Fruit fly (Drosophila melanogaster) whole organism, embryonic: Measurements from ENCODE around the gene CG16852.

Experiments
- Aef1 ChIP-seq: fragments of 200-800 bp; sonication (Bioruptor generic); IDR thresholded peaks from 3 replicates; pipeline ENCODE4 v1.3.6; 2022; ENCODE audit warnings: missing biosample characterization, missing genetic modification characterization
- CG10267 ChIP-seq: fragments of 200-800 bp; sonication (Bioruptor generic); optimal IDR thresholded peaks from 2 replicates; lab custom pipeline; 2018; ENCODE audit warnings: missing biosample characterization, mild to moderate bottlenecking, missing genetic modification characterization, moderate library complexity
- CG10462 ChIP-seq: fragments of 200-800 bp; sonication (Bioruptor generic); optimal IDR thresholded peaks from 2 replicates; lab custom pipeline; 2016; ENCODE audit warnings: missing biosample characterization, missing genetic modification characterization
- CG11560 ChIP-seq: fragments of 200-800 bp; sonication (Bioruptor generic); IDR thresholded peaks from 3 replicates; pipeline ENCODE4 v1.3.6; 2022; ENCODE audit warnings: missing biosample characterization, missing genetic modification characterization
- CG12236 ChIP-seq: fragments of 200-800 bp; sonication (Bioruptor generic); optimal IDR thresholded peaks from 2 replicates; lab custom pipeline; 2016; ENCODE audit warnings: missing biosample characterization, missing genetic modification characterization
- CG12659 ChIP-seq: fragments of 200-800 bp; sonication (Bioruptor generic); optimal IDR thresholded peaks from 3 replicates; lab custom pipeline; 2017; ENCODE audit warnings: mild to moderate bottlenecking, missing biosample characterization, missing genetic modification reagents, missing genetic modification characterization
- CG13624 ChIP-seq: fragments of 200-800 bp; sonication (Bioruptor generic); optimal IDR thresholded peaks from 2 replicates; lab custom pipeline; 2016; ENCODE audit warnings: missing biosample characterization, missing genetic modification characterization
- CG17612 ChIP-seq: fragments of 200-800 bp; sonication (Bioruptor generic); IDR thresholded peaks from 2 replicates; pipeline ENCODE4 v1.3.6; 2022; ENCODE audit warnings: missing biosample characterization, missing genetic modification characterization
- CG18011 ChIP-seq: fragments of 200-800 bp; sonication (Bioruptor generic); optimal IDR thresholded peaks from 2 replicates; lab custom pipeline; 2017; ENCODE audit warnings: missing biosample characterization, missing genetic modification characterization, mild to moderate bottlenecking, moderate library complexity, missing genotype
- CG18599 ChIP-seq: fragments of 200-800 bp; sonication (Bioruptor generic); optimal IDR thresholded peaks from 3 replicates; lab custom pipeline; 2017; ENCODE audit warnings: missing biosample characterization, missing genetic modification characterization, mild to moderate bottlenecking, moderate library complexity, missing genetic modification reagents
- CG18619 ChIP-seq: fragments of 200-800 bp; sonication (Bioruptor generic); optimal IDR thresholded peaks from 3 replicates; lab custom pipeline; 2017; ENCODE audit warnings: missing biosample characterization, mild to moderate bottlenecking, missing genetic modification characterization
- CG2129 ChIP-seq: fragments of 200-800 bp; sonication (Bioruptor generic); IDR thresholded peaks from 2 replicates; pipeline ENCODE4 v1.3.6; 2022; ENCODE audit warnings: missing biosample characterization, missing genetic modification characterization; ENCODE audit not compliant: partially characterized antibody
- CG30020 ChIP-seq: fragments of 200-800 bp; optimal IDR thresholded peaks from 2 replicates; lab custom pipeline; 2019; ENCODE audit warnings: missing biosample characterization, mild to moderate bottlenecking, missing genetic modification characterization, moderate library complexity
- CG3281 ChIP-seq: fragments of 200-800 bp; sonication (Bioruptor generic); optimal IDR thresholded peaks from 3 replicates; lab custom pipeline; 2017; ENCODE audit warnings: missing biosample characterization, mild to moderate bottlenecking, missing genetic modification characterization
- CG33557 ChIP-seq: fragments of 200-800 bp; sonication (Bioruptor generic); optimal IDR thresholded peaks from 2 replicates; lab custom pipeline; 2019; ENCODE audit warnings: missing biosample characterization, mild to moderate bottlenecking, missing genetic modification characterization, moderate library complexity
- CG5180 ChIP-seq: fragments of 200-800 bp; sonication (Bioruptor generic); optimal IDR thresholded peaks from 3 replicates; lab custom pipeline; 2017; ENCODE audit warnings: missing biosample characterization, missing genetic modification characterization, mild to moderate bottlenecking, moderate library complexity, missing genetic modification reagents
- CG6254 ChIP-seq: fragments of 200-800 bp; sonication (Bioruptor generic); optimal IDR thresholded peaks from 3 replicates; lab custom pipeline; 2017; ENCODE audit warnings: mild to moderate bottlenecking, missing biosample characterization, missing genetic modification reagents, missing genetic modification characterization
- CG7839 ChIP-seq: fragments of 200-800 bp; sonication (Bioruptor generic); optimal IDR thresholded peaks from 3 replicates; lab custom pipeline; 2018; ENCODE audit warnings: missing biosample characterization, mild to moderate bottlenecking, missing genetic modification characterization, moderate library complexity
- CTCF ChIP-seq: fragments of 200-800 bp; sonication (Bioruptor generic); optimal IDR thresholded peaks from 2 replicates; lab custom pipeline; 2017; ENCODE audit warnings: missing biosample characterization, mild to moderate bottlenecking, missing genetic modification characterization, moderate library complexity
- Dbx ChIP-seq: fragments of 200-800 bp; sonication (Bioruptor generic); IDR thresholded peaks from 3 replicates; pipeline ENCODE4 v1.3.6; 2022; ENCODE audit warnings: missing biosample characterization, missing genetic modification characterization
- Dll ChIP-seq: fragments of 200-800 bp; sonication (Bioruptor generic); IDR thresholded peaks from 4 replicates; pipeline ENCODE4 v1.3.6; 2022; ENCODE audit warnings: missing biosample characterization, missing genetic modification characterization; ENCODE audit not compliant: partially characterized antibody
- Gug ChIP-seq: fragments of 200-800 bp; sonication (Bioruptor generic); IDR thresholded peaks from 4 replicates; pipeline ENCODE4 v1.3.6; 2022; ENCODE audit warnings: missing biosample characterization, missing genetic modification characterization
- HLH3B ChIP-seq: fragments of 200-800 bp; sonication (Bioruptor generic); IDR thresholded peaks from 2 replicates; pipeline ENCODE4 v1.3.6; 2022; ENCODE audit warnings: missing biosample characterization, missing genetic modification characterization
- HLHmδ ChIP-seq: fragments of 200-800 bp; sonication (Bioruptor generic); optimal IDR thresholded peaks from 2 replicates; lab custom pipeline; 2018; ENCODE audit warnings: missing biosample characterization, mild to moderate bottlenecking, missing genetic modification characterization, moderate library complexity
- HmgD ChIP-seq: fragments of 200-800 bp; sonication (Bioruptor generic); optimal IDR thresholded peaks from 3 replicates; lab custom pipeline; 2016; ENCODE audit warnings: missing biosample characterization, missing genetic modification characterization
- Hmx ChIP-seq: fragments of 200-800 bp; sonication (Bioruptor generic); optimal IDR thresholded peaks from 2 replicates; lab custom pipeline; 2016; ENCODE audit warnings: missing biosample characterization, missing genetic modification characterization
- NC2α ChIP-seq: fragments of 200-800 bp; sonication (Bioruptor generic); optimal IDR thresholded peaks from 2 replicates; lab custom pipeline; 2016; ENCODE audit warnings: missing biosample characterization, missing genetic modification characterization
- Nf-YB ChIP-seq: fragments of 200-800 bp; sonication (Bioruptor generic); optimal IDR thresholded peaks from 3 replicates; lab custom pipeline; 2019; ENCODE audit warnings: missing biosample characterization, mild to moderate bottlenecking, missing genetic modification characterization, moderate library complexity
- Poxn ChIP-seq: fragments of 200-800 bp; sonication (Bioruptor generic); IDR thresholded peaks from 2 replicates; pipeline ENCODE4 v1.3.6; 2022; ENCODE audit warnings: missing biosample characterization, missing genetic modification characterization
- Scr ChIP-seq: fragments of 200-800 bp; sonication (Bioruptor generic); IDR thresholded peaks from 2 replicates; pipeline ENCODE4 v1.3.6; 2022; ENCODE audit warnings: missing biosample characterization, missing genetic modification characterization; ENCODE audit not compliant: partially characterized antibody
- Sin3A ChIP-seq: fragments of >200 bp; optimal IDR thresholded peaks from 2 replicates; lab custom pipeline; 2018
- Sry-δ ChIP-seq: fragments of 200-800 bp; sonication (Bioruptor generic); optimal IDR thresholded peaks from 2 replicates; lab custom pipeline; 2016; ENCODE audit warnings: missing biosample characterization, missing genetic modification characterization
- Xrp1 ChIP-seq: fragments of 200-800 bp; sonication (Bioruptor generic); IDR thresholded peaks from 2 replicates; pipeline ENCODE4 v1.3.6; 2022; ENCODE audit warnings: missing biosample characterization, missing genetic modification characterization
- crp ChIP-seq, 2 experiments: fragments of 200-800 bp; sonication (Bioruptor generic); optimal IDR thresholded peaks; 2 replicates in 1 of 2; 3 replicates in 1 of 2; lab custom pipeline; 2017; ENCODE audit warnings: missing biosample characterization in 2 of 2, missing genetic modification characterization in 2 of 2, mild to moderate bottlenecking in 1 of 2, moderate library complexity in 1 of 2
- en ChIP-seq: fragments of 200-800 bp; sonication (Bioruptor generic); optimal IDR thresholded peaks from 2 replicates; lab custom pipeline; 2016; ENCODE audit warnings: missing biosample characterization, missing genetic modification characterization
- eyg ChIP-seq: fragments of 200-800 bp; sonication (Bioruptor generic); optimal IDR thresholded peaks from 3 replicates; lab custom pipeline; 2016; ENCODE audit warnings: missing biosample characterization, missing genetic modification characterization
- fd102C ChIP-seq: fragments of 200-800 bp; sonication (Bioruptor generic); optimal IDR thresholded peaks from 2 replicates; lab custom pipeline; 2018; ENCODE audit warnings: missing biosample characterization, mild to moderate bottlenecking, missing genetic modification characterization, moderate library complexity
- hbn ChIP-seq: fragments of 200-800 bp; sonication (Bioruptor generic); IDR thresholded peaks from 2 replicates; pipeline ENCODE4 v1.3.6; 2022; ENCODE audit warnings: missing biosample characterization, missing genetic modification characterization; ENCODE audit not compliant: partially characterized antibody
- hth ChIP-seq: fragments of >200 bp; optimal IDR thresholded peaks from 2 replicates; lab custom pipeline; 2017; ENCODE audit warnings: inconsistent platforms
- jigr1 ChIP-seq: fragments of 200-800 bp; sonication (Bioruptor generic); IDR thresholded peaks from 3 replicates; pipeline ENCODE4 v1.3.6; 2022; ENCODE audit warnings: missing biosample characterization, missing genetic modification characterization
- org-1 ChIP-seq: fragments of 200-800 bp; sonication (Bioruptor generic); optimal IDR thresholded peaks from 2 replicates; lab custom pipeline; 2017; ENCODE audit warnings: missing biosample characterization, missing genetic modification characterization
- pros ChIP-seq: fragments of 200-800 bp; sonication (Bioruptor generic); optimal IDR thresholded peaks from 3 replicates; lab custom pipeline; 2019; ENCODE audit warnings: missing biosample characterization, mild to moderate bottlenecking, missing genetic modification characterization, moderate library complexity
- pzg ChIP-seq: fragments of 200-800 bp; sonication (Bioruptor generic); optimal IDR thresholded peaks from 3 replicates; lab custom pipeline; 2018; ENCODE audit warnings: missing biosample characterization, mild to moderate bottlenecking, missing genetic modification characterization, moderate library complexity
- shn ChIP-seq: fragments of 200-800 bp; sonication (Bioruptor generic); optimal IDR thresholded peaks from 3 replicates; lab custom pipeline; 2016; ENCODE audit warnings: missing biosample characterization, missing genetic modification characterization
- stc ChIP-seq: fragments of 200-800 bp; sonication (Bioruptor generic); IDR thresholded peaks from 2 replicates; pipeline ENCODE4 v1.3.6; 2022; ENCODE audit warnings: missing biosample characterization, missing genetic modification characterization
- tin ChIP-seq: fragments of 200-800 bp; sonication (Bioruptor generic); optimal IDR thresholded peaks from 3 replicates; lab custom pipeline; 2016; ENCODE audit warnings: missing biosample characterization, missing genetic modification characterization
- tll ChIP-seq, 2 experiments: fragments of 200-800 bp in 1 of 2; fragments of >200 bp in 1 of 2; sonication (Bioruptor generic) in 1 of 2; optimal IDR thresholded peaks; 2 replicates each; lab custom pipeline; 2017 to 2019; ENCODE audit warnings: missing biosample characterization in 2 of 2, missing genetic modification characterization in 2 of 2, mild to moderate bottlenecking in 1 of 2, moderate library complexity in 1 of 2
- trh ChIP-seq: fragments of 200-800 bp; sonication (Bioruptor generic); optimal IDR thresholded peaks from 2 replicates; lab custom pipeline; 2016; ENCODE audit warnings: missing biosample characterization, missing genetic modification characterization
- tx ChIP-seq: fragments of 200-800 bp; sonication (Bioruptor generic); optimal IDR thresholded peaks from 2 replicates; lab custom pipeline; 2016; ENCODE audit warnings: missing biosample characterization, missing genetic modification characterization
- zfh2 ChIP-seq: fragments of 200-800 bp; sonication (Bioruptor generic); optimal IDR thresholded peaks from 2 replicates; lab custom pipeline; 2016; ENCODE audit warnings: missing biosample characterization, missing genetic modification characterization

CG16852 gene

DNA sequence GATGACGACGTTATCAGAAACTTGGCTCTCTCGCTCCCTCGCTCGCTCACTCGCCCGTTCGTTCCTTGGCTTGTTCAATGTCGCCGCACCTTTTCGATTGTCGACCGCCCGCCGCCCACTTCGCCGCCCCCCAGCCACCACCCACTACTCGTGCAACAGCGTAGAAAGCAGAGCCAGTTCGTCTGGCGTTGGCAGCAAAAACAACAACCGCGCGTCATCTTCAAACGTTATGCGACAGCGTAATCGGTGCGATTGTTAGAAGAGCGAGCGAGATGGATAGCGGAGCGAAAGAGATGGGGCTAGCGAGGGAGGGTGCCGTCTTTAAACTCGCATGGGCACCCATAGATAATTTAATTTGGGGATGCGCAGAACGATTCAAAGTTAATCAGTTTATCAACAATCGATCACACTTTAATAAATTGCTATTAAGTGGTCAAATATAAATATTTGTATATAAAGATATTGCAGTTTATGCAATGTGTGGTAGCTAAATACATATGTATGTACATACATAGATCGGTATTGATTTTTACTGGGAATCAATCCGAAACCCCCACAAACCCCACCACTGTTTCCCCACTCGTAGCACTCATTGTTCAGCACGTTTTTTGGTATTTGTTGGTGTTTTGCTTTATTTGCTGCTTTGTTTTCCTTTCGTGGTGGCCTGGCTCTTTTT, 26.2 kb upstream of the CG16852 start:
- no peak for TF ChIP-seq HLHmδ
- TF ChIP-seq CG5180 (GFP tag; lab: Kevin White, UChicago): peak; percentile 10
- TF ChIP-seq CG10462 (GFP tag; lab: Kevin White, UChicago): no peak
- TF ChIP-seq CTCF: peak; percentile 20
- peak; percentile 59 for TF ChIP-seq CG18599 (GFP tag; lab: Kevin White, UChicago)
- no peak for TF ChIP-seq hth (lab: Kevin White, UChicago)
- TF ChIP-seq stc: peak; percentile 66
- TF ChIP-seq Xrp1 (GFP tag; lab: Robert Waterston, UW): peak; percentile 52; the same call in 1 of the 2 replicates
- no peak for TF ChIP-seq NC2α (GFP tag; lab: Kevin White, UChicago)
- TF ChIP-seq pros (GFP tag; lab: Kevin White, UChicago): peak; percentile 32
- peak; percentile 8 for TF ChIP-seq tin
- TF ChIP-seq Nf-YB (GFP tag; lab: Kevin White, UChicago): no peak
- TF ChIP-seq Gug (GFP tag; lab: Robert Waterston, UW): peak; percentile 60; the same call in 1 of the 4 replicates
- TF ChIP-seq HmgD: no peak
- TF ChIP-seq jigr1 (GFP tag; lab: Robert Waterston, UW): no peak
- TF ChIP-seq CG12659 (GFP tag; lab: Kevin White, UChicago): peak; percentile 62
- TF ChIP-seq CG30020 (tag; lab: Kevin White, UChicago): no peak
- TF ChIP-seq CG11560: peak; percentile 44; the same call in 2 of the 3 replicates
- TF ChIP-seq CG6254: peak; percentile 17
- peak; percentile 45 for TF ChIP-seq CG7839
- peak; percentile 68 for TF ChIP-seq zfh2 (GFP tag; lab: Kevin White, UChicago)
- TF ChIP-seq CG2129: no peak
- TF ChIP-seq org-1: peak; percentile 65
- no peak for TF ChIP-seq trh (GFP tag; lab: Kevin White, UChicago)
- TF ChIP-seq Hmx (GFP tag; lab: Kevin White, UChicago): no peak
- no peak for TF ChIP-seq tll (GFP tag; optimal IDR thresholded peaks at IDR 0.05; lab: Kevin White, UChicago)
- no peak for TF ChIP-seq CG12236
- 0 out of 2 replicates have a peak, but pooled peaks have one; percentile 11 for TF ChIP-seq Scr (GFP tag; lab: Robert Waterston, UW)
- TF ChIP-seq HLH3B: peak; percentile 65
- no peak for TF ChIP-seq shn
- TF ChIP-seq CG17612: 0 out of 2 replicates have a peak, but pooled peaks have one; percentile 18
- peak; percentile 50 for TF ChIP-seq CG18619
- no peak for TF ChIP-seq fd102C (GFP tag; lab: Kevin White, UChicago)
- TF ChIP-seq Aef1 (GFP tag; lab: Robert Waterston, UW): peak; percentile 65
- TF ChIP-seq CG3281 (GFP tag; lab: Kevin White, UChicago): peak; percentile 60
- no peak for TF ChIP-seq Dll (GFP tag; lab: Robert Waterston, UW)
- TF ChIP-seq Sin3A (lab: Kevin White, UChicago): no peak
- no peak for TF ChIP-seq tx (GFP tag; lab: Kevin White, UChicago)
- TF ChIP-seq CG18011 (GFP tag; lab: Kevin White, UChicago): no peak
- peak; percentile 63; the same call in 2 of the 3 replicates for TF ChIP-seq Dbx (GFP tag; lab: Robert Waterston, UW)
- TF ChIP-seq pzg (GFP tag; lab: Kevin White, UChicago): no peak
- TF ChIP-seq hbn (GFP tag; lab: Robert Waterston, UW): no peak
- no peak for TF ChIP-seq Sry-δ (GFP tag; lab: Kevin White, UChicago)
- TF ChIP-seq en (GFP tag; lab: Kevin White, UChicago): no peak
- TF ChIP-seq CG10267 (tag; lab: Kevin White, UChicago): no peak
- peak; percentile 57 for TF ChIP-seq Poxn (GFP tag; lab: Robert Waterston, UW)
- TF ChIP-seq eyg (GFP tag; lab: Kevin White, UChicago): no peak
- no peak for TF ChIP-seq CG13624 (GFP tag; lab: Kevin White, UChicago)
- no peak for TF ChIP-seq CG33557
- TF ChIP-seq crp (GFP tag; optimal IDR thresholded peaks at IDR 0.05; lab: Kevin White, UChicago): no peak
